Worm (Caenorhabditis elegans): ENCODE data around the gene C36C5.4.
A peak's percentile ranks its signal among the peaks of the same experiment; 100 is the strongest.

The C36C5.4 gene

DNA sequence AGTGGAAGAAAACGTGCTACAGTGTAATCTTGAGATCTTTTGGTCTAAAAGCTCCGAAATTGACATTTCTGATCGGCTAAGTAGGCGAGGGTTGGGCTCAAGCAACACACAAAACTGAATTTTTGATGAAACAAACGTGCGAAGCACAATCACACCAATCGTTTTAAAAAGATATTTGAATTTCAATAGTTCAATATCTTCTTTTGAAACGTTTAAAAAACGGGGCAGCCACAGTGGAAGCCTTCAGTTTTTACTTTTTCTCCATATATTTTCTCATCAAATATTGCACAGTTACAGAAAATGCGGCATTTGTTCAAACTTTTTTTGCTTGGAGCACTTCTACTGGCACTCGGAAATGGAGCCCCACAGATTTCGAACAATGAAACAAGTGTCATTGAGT, at the start of gene C36C5.4:
TSS of gene C36C5.4 (plus strand) at position 301 of the 400 bp plus-strand sequence.
- TF ChIP-seq che-1 (tag; optimal IDR thresholded peaks at IDR 0.05): no peak
- no peak for TF ChIP-seq pax-1 (tag; optimal IDR thresholded peaks at IDR 0.05)
- TF ChIP-seq sdc-2 (tag; optimal IDR thresholded peaks at IDR 0.05): no peak
- TF ChIP-seq rnt-1 (tag; optimal IDR thresholded peaks at IDR 0.05): no peak
- no peak for TF ChIP-seq unc-42 (tag; optimal IDR thresholded peaks at IDR 0.05)
- no peak for TF ChIP-seq zip-5 (tag; optimal IDR thresholded peaks at IDR 0.05)
- TF ChIP-seq K02D7.2 (tag; optimal IDR thresholded peaks at IDR 0.05): no peak
- TF ChIP-seq ceh-9 (tag; optimal IDR thresholded peaks at IDR 0.05): no peak
- no peak for TF ChIP-seq pros-1 (tag; optimal IDR thresholded peaks at IDR 0.05)
- no peak for TF ChIP-seq ceh-22 (tag; optimal IDR thresholded peaks at IDR 0.05)
- no peak for TF ChIP-seq pag-3 (tag; optimal IDR thresholded peaks at IDR 0.05; ENCODE audit: borderline replicate concordance)

DNA sequence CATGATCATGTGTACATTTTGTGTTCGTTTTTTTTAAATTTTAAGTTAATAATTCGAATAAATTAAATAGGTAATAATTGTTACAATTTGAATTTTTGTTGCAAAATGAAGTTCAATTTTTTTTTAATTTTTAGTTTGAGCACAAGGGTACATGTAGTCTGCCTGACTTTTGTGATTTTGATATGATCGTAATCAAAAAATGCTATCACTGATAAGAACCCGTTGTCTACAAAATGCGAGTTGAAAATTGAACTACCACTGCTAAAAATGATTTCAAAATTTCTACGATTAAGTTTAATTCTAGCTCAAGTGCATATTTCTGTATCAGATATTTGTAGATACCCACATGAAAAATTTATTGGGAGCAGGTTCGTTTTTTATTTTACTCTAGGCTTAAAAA, 48.2 kb upstream of the C36C5.4 start, which contains the start of gene clec-210:
TSS of gene clec-210 (plus strand) at position 211 of the 400 bp plus-strand sequence.
- TF ChIP-seq odd-2 (tag; optimal IDR thresholded peaks at IDR 0.05) (no peak), ceh-19 (GFP tag; optimal IDR thresholded peaks at IDR 0.05) (no peak), elt-4 (tag; optimal IDR thresholded peaks at IDR 0.05) (no peak), ets-4 (tag; optimal IDR thresholded peaks at IDR 0.05) (no peak), pax-1 (tag; optimal IDR thresholded peaks at IDR 0.05) (no peak), elt-2 (tag; optimal IDR thresholded peaks at IDR 0.05) (peak; percentile 1)

DNA sequence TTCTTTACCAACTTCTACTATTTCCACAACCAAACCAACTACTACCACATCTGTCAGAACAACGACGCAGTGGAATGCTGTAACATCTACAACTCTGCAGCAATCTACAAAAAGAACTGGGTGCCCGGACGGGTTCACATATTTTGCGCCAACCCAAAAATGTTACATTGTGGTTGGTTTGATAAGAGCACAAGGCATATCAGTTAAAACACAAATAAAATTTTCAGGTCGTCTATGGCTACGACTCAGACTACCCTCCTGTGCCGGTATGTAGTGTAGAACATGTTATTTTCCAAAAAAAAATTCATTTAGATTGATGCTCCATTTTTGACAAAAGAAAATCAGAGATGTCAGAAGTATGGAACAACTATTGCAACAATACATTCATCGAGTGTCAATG, 47.2 kb upstream of the C36C5.4 start:
- TF ChIP-seq ahr-1 (tag; optimal IDR thresholded peaks at IDR 0.05) (no peak), elt-4 (tag; optimal IDR thresholded peaks at IDR 0.05) (no peak), ceh-45 (GFP tag; IDR thresholded peaks at IDR 0.05) (no peak), ceh-9 (tag; optimal IDR thresholded peaks at IDR 0.05) (no peak), F13H6.1 (tag; optimal IDR thresholded peaks at IDR 0.05) (no peak), fax-1 (tag; optimal IDR thresholded peaks at IDR 0.05) (no peak), sox-2 (GFP tag; IDR thresholded peaks at IDR 0.05) (no peak), pax-1 (tag; optimal IDR thresholded peaks at IDR 0.05) (no peak), npax-4 (tag; optimal IDR thresholded peaks at IDR 0.05) (no peak), pqm-1 (tag; optimal IDR thresholded peaks at IDR 0.05) (no peak), ceh-19 (GFP tag; optimal IDR thresholded peaks at IDR 0.05) (no peak), odd-2 (tag; optimal IDR thresholded peaks at IDR 0.05) (no peak), lim-6 (tag; optimal IDR thresholded peaks at IDR 0.05) (no peak), eyg-1 (tag; optimal IDR thresholded peaks at IDR 0.05) (no peak), mec-3 (tag; optimal IDR thresholded peaks at IDR 0.05; ENCODE audit: borderline replicate concordance) (no peak)

DNA sequence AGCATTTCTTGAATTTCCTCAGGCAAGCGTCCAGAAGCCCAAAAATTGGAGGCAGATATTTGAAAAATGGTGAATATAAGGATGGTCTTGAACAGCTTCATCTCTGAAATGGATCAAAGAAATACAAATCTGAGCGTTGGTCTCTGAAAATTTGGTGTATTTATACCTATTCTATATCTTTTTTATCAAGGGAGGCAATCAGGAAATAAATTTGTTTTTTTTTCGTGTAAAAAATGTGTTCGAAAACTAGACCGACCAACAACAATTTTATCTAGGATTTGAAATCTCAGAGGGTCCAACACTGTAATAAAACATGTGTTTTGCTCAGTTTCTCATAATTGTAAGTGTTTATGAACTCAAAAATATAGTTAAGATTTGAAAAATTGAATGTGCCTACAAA, 44.6 kb upstream of the C36C5.4 start, which contains the start of gene srt-56:
TSS of gene srt-56 (minus strand) at position 101 of the 400 bp plus-strand sequence.
- TF ChIP-seq tbx-7 (tag; optimal IDR thresholded peaks at IDR 0.05): no peak

DNA sequence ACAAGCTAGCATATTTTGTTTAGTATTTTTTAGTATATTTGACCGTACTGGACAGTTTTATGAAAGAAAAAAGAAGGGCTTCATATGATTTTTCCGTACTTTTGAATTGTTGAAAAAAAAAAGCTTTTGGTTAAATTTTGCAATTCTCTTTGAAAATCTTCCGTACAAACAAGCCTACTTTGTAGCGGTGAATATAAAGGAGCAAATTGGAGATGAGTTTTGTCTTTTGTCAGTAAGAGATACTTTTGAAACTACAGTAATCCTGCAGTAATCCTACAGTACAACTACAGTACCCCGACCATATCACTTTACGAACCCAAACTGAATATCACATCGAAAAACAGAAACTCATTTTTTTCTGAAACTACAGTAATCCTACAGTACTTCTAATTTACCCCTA, 44.0 kb upstream of the C36C5.4 start:
- TF ChIP-seq lim-6 (tag; optimal IDR thresholded peaks at IDR 0.05): no peak
- no peak for TF ChIP-seq C08G9.2 (tag; optimal IDR thresholded peaks at IDR 0.05)
- TF ChIP-seq sox-2 (GFP tag; IDR thresholded peaks at IDR 0.05): no peak
- no peak for TF ChIP-seq hlh-13 (GFP tag; optimal IDR thresholded peaks at IDR 0.05)
- no peak for TF ChIP-seq zip-5 (tag; optimal IDR thresholded peaks at IDR 0.05)
- no peak for TF ChIP-seq ceh-19 (GFP tag; optimal IDR thresholded peaks at IDR 0.05)
- no peak for TF ChIP-seq F13H6.1 (tag; optimal IDR thresholded peaks at IDR 0.05)
- no peak for TF ChIP-seq unc-42 (tag; optimal IDR thresholded peaks at IDR 0.05)
- TF ChIP-seq pha-2 (tag; optimal IDR thresholded peaks at IDR 0.05): no peak

DNA sequence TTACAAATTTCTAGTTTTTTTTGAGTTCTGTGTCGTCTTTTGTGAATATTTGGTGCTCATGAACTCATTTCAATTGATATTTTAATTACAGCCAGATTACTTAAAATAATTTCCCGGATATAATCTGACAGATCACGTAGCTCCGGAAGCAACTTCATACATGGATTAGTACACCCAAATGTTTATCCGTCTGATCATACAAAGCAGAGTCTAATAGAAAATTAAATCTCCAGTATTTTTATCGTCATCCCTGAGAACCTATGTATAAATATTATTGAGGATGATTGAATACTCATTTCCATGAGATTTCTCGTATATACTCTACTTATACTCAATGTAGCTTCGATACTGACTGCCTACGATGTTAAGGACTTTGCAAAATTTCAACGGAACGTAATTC, 41.4 kb upstream of the C36C5.4 start, which contains the start of gene Y73C8C.12:
TSS of gene Y73C8C.12 (plus strand) at position 301 of the 400 bp plus-strand sequence.
- TF ChIP-seq fkh-6 (tag; optimal IDR thresholded peaks at IDR 0.05) (no peak), fkh-10 (GFP tag; optimal IDR thresholded peaks at IDR 0.05) (no peak), hlh-6 (tag; optimal IDR thresholded peaks at IDR 0.05) (no peak), npax-4 (tag; optimal IDR thresholded peaks at IDR 0.05) (no peak), F13H6.1 (tag; optimal IDR thresholded peaks at IDR 0.05) (no peak), unc-55 (GFP tag; optimal IDR thresholded peaks at IDR 0.05) (no peak), zip-5 (tag; optimal IDR thresholded peaks at IDR 0.05) (no peak), elt-2 (tag; optimal IDR thresholded peaks at IDR 0.05) (no peak), ceh-22 (tag; optimal IDR thresholded peaks at IDR 0.05) (no peak), pqm-1 (tag; optimal IDR thresholded peaks at IDR 0.05) (no peak)

Measured in whole organism, late embryonic.